Worm (Caenorhabditis elegans): ENCODE measurements around the gene dhs-22.

ce11 chrV:14419855-14420254 lies 1.4 kb downstream of the dhs-22 start:
- no peak for TF ChIP-seq med-1 (GFP tag; optimal IDR thresholded peaks at IDR 0.05; ENCODE audit: insufficient read depth)
- TF ChIP-seq cog-1 (tag; optimal IDR thresholded peaks at IDR 0.05): no peak
- no peak for TF ChIP-seq ref-1 (GFP tag; conservative IDR thresholded peaks at IDR 0.05)
- no peak for TF ChIP-seq ztf-23 (GFP tag; IDR thresholded peaks at IDR 0.05)
- TF ChIP-seq T22C8.4 (GFP tag; IDR thresholded peaks at IDR 0.05): no peak
